Worm (Caenorhabditis elegans) whole organism, early embryonic: Measurements from ENCODE around the gene arx-5.

ENCODE experiments used
- B0310.2 ChIP-seq: sonication (generic microtip); optimal IDR thresholded peaks from 2 replicates; lab custom pipeline; 2016; ENCODE audit warnings: mild to moderate bottlenecking, missing genetic modification characterization, missing compliant biosample characterization
- F13C5.2 ChIP-seq: sonication (generic microtip); optimal IDR thresholded peaks from 2 replicates; lab custom pipeline; 2017; ENCODE audit warnings: mild to moderate bottlenecking, missing genetic modification characterization, inconsistent platforms, missing compliant biosample characterization
- aly-1 ChIP-seq: sonication (generic microtip); optimal IDR thresholded peaks from 2 replicates; lab custom pipeline; 2016; ENCODE audit warnings: missing genetic modification characterization, missing compliant biosample characterization
- ama-1 ChIP-seq: fragments of 150-350 bp; optimal IDR thresholded peaks from 2 replicates; lab custom pipeline; 2014
- ceh-13 ChIP-seq: fragments of 200-800 bp; sonication (Bioruptor generic); optimal IDR thresholded peaks from 2 replicates; lab custom pipeline; 2018; ENCODE audit warnings: mild to moderate bottlenecking, missing genetic modification characterization, missing compliant biosample characterization
- ceh-36 ChIP-seq: sonication (generic microtip); optimal IDR thresholded peaks from 2 replicates; lab custom pipeline; 2016; ENCODE audit warnings: missing genetic modification characterization, inconsistent platforms, missing compliant biosample characterization
- ets-7 ChIP-seq: sonication (generic microtip); optimal IDR thresholded peaks from 2 replicates; lab custom pipeline; 2016; ENCODE audit warnings: missing genotype, missing genetic modification characterization, missing compliant biosample characterization
- flt-1 ChIP-seq: fragments of 200-800 bp; sonication (Bioruptor generic); IDR thresholded peaks from 2 replicates; pipeline ENCODE4 v1.3.6; 2022; ENCODE audit warnings: missing genetic modification characterization, missing compliant biosample characterization
- hmbx-1 ChIP-seq: sonication (generic microtip); optimal IDR thresholded peaks from 2 replicates; lab custom pipeline; 2016; ENCODE audit warnings: mild to moderate bottlenecking, missing genetic modification characterization, missing compliant biosample characterization
- hmg-4 ChIP-seq: fragments of 200-800 bp; sonication (Bioruptor generic); optimal IDR thresholded peaks from 2 replicates; lab custom pipeline; 2018; ENCODE audit warnings: mild to moderate bottlenecking, missing genetic modification characterization, missing compliant biosample characterization
- hnd-1 ChIP-seq: sonication (generic microtip); optimal IDR thresholded peaks from 2 replicates; lab custom pipeline; 2016; ENCODE audit warnings: missing genetic modification characterization, missing compliant biosample characterization
- pes-1 ChIP-seq: fragments of 200-800 bp; sonication (Bioruptor generic); IDR thresholded peaks from 2 replicates; pipeline ENCODE4 v1.3.6; 2022; ENCODE audit warnings: missing genetic modification reagents, missing genetic modification characterization, missing compliant biosample characterization
- scrt-1 ChIP-seq: fragments of 200-800 bp; sonication (Bioruptor generic); IDR thresholded peaks from 2 replicates; pipeline ENCODE4 v1.3.6; 2022; ENCODE audit warnings: missing genetic modification characterization, missing compliant biosample characterization
- sea-1 ChIP-seq: fragments of 200-800 bp; sonication (Bioruptor generic); conservative IDR thresholded peaks from 2 replicates; pipeline ENCODE4 v1.3.6; 2022; ENCODE audit warnings: missing genetic modification characterization, missing compliant biosample characterization
- tbx-11 ChIP-seq: fragments of 200-800 bp; sonication (Bioruptor generic); IDR thresholded peaks from 2 replicates; pipeline ENCODE4 v1.3.6; 2022; ENCODE audit warnings: missing genetic modification characterization, missing compliant biosample characterization
- tbx-37 ChIP-seq: fragments of 200-800 bp; sonication (Bioruptor generic); conservative IDR thresholded peaks from 2 replicates; pipeline ENCODE4 v1.3.6; 2022; ENCODE audit warnings: missing genetic modification reagents, missing genetic modification characterization, missing compliant biosample characterization
- tra-4 ChIP-seq: sonication (generic microtip); optimal IDR thresholded peaks from 2 replicates; lab custom pipeline; 2017; ENCODE audit warnings: missing genetic modification characterization, missing compliant biosample characterization

The arx-5 gene

DNA sequence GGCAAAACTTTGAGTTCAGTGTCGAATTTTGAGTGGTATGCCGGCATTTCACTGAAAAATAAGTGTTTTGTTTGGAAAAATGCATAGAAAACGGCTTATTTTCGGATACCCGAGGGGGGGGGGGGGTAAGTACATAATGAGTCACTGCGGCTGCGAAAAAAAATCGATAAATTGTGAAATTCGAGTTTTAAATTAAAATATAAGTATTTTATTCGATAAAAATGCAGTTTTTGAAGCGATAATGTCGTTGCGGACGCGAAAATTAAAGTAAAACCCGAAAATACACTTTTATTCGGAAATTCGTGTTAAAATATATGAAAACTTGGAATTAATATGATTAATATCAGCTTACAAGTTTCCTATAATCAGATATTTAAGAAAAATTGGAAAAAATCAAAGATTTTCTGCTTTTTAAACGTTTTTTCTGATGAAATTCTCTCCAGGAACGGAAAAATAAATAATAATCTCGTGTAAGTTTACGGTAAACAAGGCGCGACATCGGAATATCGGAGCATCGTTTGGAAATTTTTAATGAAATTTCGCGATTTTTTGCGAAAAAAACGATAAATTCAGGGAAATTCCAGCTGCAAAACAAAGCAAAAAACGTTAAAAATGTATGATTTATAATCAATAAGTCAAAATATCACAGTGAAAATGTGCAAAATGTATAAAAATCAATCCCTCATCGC, at the start of gene arx-5:
Gene arx-5, minus strand, starts transcription at position 51 of the 689 bp plus-strand sequence.
- TF ChIP-seq B0310.2 (no peak), ceh-36 (no peak), hmg-4 (GFP tag; lab: Kevin White, UChicago) (no peak), tra-4 (no peak), hnd-1 (tag; lab: Kevin White, UChicago) (no peak), scrt-1 (GFP tag; lab: Robert Waterston, UW) (no peak), ets-7 (tag; lab: Kevin White, UChicago) (no peak)

DNA sequence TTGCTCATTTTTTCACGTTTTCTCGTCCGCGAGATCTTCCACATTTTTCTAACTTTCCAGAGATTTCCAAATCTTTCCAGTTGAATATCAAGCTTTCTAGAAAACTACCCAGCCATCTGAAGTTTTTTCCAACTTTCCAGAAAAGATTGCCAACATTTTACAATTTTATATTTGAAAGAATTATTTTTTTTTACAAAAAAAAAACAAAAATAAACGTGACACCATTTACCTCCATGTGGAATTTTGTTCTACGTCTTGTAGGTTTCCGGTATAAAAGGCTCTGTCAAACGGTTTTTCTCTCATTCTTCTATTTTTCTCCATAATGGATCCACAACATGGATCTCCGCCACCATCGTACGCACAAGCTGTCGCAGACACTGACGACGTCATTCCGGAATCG, 46.7 kb upstream of the arx-5 start, which contains the start of gene Y37D8A.8:
Gene Y37D8A.8, plus strand, starts transcription at position 301 of the 400 bp plus-strand sequence.
- TF ChIP-seq ceh-13 (GFP tag; lab: Kevin White, UChicago) (no peak), F13C5.2 (tag; lab: Kevin White, UChicago) (no peak), tbx-11 (no peak), hmbx-1 (tag; lab: Kevin White, UChicago) (no peak), B0310.2 (no peak), ets-7 (tag; lab: Kevin White, UChicago) (no peak), flt-1 (GFP tag; lab: Robert Waterston, UW) (no peak), tra-4 (no peak), sea-1 (GFP tag; lab: Robert Waterston, UW) (no peak), hnd-1 (tag; lab: Kevin White, UChicago) (no peak), aly-1 (no peak), pes-1 (GFP tag; lab: Robert Waterston, UW) (no peak)

ce11 chrIII:12860119-12860518, 42.2 kb upstream of the arx-5 start:
- TF ChIP-seq tbx-37 (GFP tag; lab: Robert Waterston, UW) (no peak), B0310.2 (no peak), pes-1 (GFP tag; lab: Robert Waterston, UW) (no peak), tbx-11 (no peak), sea-1 (GFP tag; lab: Robert Waterston, UW) (no peak), flt-1 (GFP tag; lab: Robert Waterston, UW) (no peak), aly-1 (no peak), ceh-36 (no peak), tra-4 (no peak), hmbx-1 (tag; lab: Kevin White, UChicago) (no peak), ama-1 (lab: Kevin White, UChicago) (no peak), ceh-13 (GFP tag; lab: Kevin White, UChicago) (no peak), ets-7 (tag; lab: Kevin White, UChicago) (no peak), F13C5.2 (tag; lab: Kevin White, UChicago) (no peak), hmg-4 (GFP tag; lab: Kevin White, UChicago) (no peak), scrt-1 (GFP tag; lab: Robert Waterston, UW) (no peak), hnd-1 (tag; lab: Kevin White, UChicago) (no peak)

- TF ChIP-seq pes-1 (GFP tag; lab: Robert Waterston, UW) (no peak), sea-1 (GFP tag; lab: Robert Waterston, UW) (no peak), ets-7 (tag; lab: Kevin White, UChicago) (no peak), hnd-1 (tag; lab: Kevin White, UChicago) (no peak), aly-1 (no peak), tbx-37 (GFP tag; lab: Robert Waterston, UW) (no peak), tra-4 (no peak), F13C5.2 (tag; lab: Kevin White, UChicago) (no peak), scrt-1 (GFP tag; lab: Robert Waterston, UW) (no peak), ceh-36 (no peak), hmg-4 (GFP tag; lab: Kevin White, UChicago) (no peak), flt-1 (GFP tag; lab: Robert Waterston, UW) (no peak), hmbx-1 (tag; lab: Kevin White, UChicago) (no peak)
Observed at ce11 chrIII:12856628-12857027, 38.7 kb upstream of the arx-5 start, which contains the start of gene Y37D8A.26. TSS of gene Y37D8A.26 (minus strand) at chrIII:12856728.

DNA sequence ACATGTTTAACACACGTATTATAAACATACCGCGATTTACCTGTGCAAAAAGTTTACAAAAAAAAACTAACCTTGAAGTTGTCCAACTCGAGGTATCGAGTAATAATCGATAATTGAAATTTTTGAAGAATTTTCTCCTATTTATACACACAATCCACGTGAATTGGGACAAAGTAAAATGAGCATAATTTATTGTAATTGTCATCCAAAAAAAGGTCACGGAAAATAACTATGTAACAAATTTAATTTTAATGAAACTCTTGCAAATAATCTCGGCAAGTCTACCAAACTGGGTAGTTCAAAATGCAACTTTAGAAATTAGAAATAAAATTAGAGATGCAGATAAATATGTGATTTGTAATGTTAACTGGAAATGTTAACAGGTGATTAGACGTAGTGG, 37.5 kb upstream of the arx-5 start, which contains the start of gene Y37D8A.5:
Gene Y37D8A.5, minus strand, starts transcription at position 101 of the 400 bp plus-strand sequence.
- TF ChIP-seq pes-1 (GFP tag; lab: Robert Waterston, UW) (no peak), aly-1 (no peak), tbx-37 (GFP tag; lab: Robert Waterston, UW) (no peak), ceh-36 (no peak)

- TF ChIP-seq ets-7 (tag; lab: Kevin White, UChicago) (no peak), ceh-13 (GFP tag; lab: Kevin White, UChicago) (no peak), B0310.2 (no peak), ceh-36 (no peak), pes-1 (GFP tag; lab: Robert Waterston, UW) (no peak), aly-1 (no peak), tbx-37 (GFP tag; lab: Robert Waterston, UW) (no peak)
Observed at ce11 chrIII:12851034-12851433, 33.1 kb upstream of the arx-5 start.

DNA sequence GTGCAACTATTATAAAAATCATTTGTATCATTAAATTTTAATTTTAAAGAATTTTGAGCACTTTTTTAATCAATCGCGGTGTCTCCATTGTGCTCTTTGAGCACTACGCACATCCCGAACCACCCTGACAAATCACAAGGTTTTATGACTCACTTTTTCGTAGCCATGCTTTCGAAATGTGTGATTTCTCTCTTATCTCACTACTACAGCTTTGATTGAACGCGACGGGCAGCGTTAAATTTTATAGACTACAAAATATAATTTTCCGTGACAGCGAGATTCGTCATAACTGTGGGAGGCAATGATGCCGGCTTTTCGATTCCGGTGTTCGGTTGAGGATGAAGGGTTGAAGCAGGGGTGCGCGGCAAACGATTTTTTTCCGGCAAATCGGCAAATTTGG, 31.8 kb upstream of the arx-5 start:
- no peak for TF ChIP-seq B0310.2
- no peak for TF ChIP-seq flt-1 (GFP tag; lab: Robert Waterston, UW)
- TF ChIP-seq F13C5.2 (tag; lab: Kevin White, UChicago), result no peak

- TF ChIP-seq flt-1 (GFP tag; lab: Robert Waterston, UW) (no peak), tbx-37 (GFP tag; lab: Robert Waterston, UW) (no peak), hnd-1 (tag; lab: Kevin White, UChicago) (no peak), hmbx-1 (tag; lab: Kevin White, UChicago) (no peak), ceh-36 (no peak), ama-1 (lab: Kevin White, UChicago) (no peak), F13C5.2 (tag; lab: Kevin White, UChicago) (no peak), pes-1 (GFP tag; lab: Robert Waterston, UW) (no peak), ceh-13 (GFP tag; lab: Kevin White, UChicago) (no peak)
Observed at ce11 chrIII:12848981-12849589, 31.2 kb upstream of the arx-5 start.
